Worm (Caenorhabditis elegans): ENCODE data around the gene fkh-9.

- TF ChIP-seq him-1 (tag; optimal IDR thresholded peaks at IDR 0.05) (no peak), W03F9.2 (tag; optimal IDR thresholded peaks at IDR 0.05) (no peak), dao-5 (tag; optimal IDR thresholded peaks at IDR 0.05) (no peak)
Observed at ce11 chrX:3818856-3819524, 7.8 kb downstream of the fkh-9 start.

Data from whole organism, L4/young adult.